Worm (Caenorhabditis elegans): ENCODE results near the gene mbr-1.

The mbr-1 gene

DNA sequence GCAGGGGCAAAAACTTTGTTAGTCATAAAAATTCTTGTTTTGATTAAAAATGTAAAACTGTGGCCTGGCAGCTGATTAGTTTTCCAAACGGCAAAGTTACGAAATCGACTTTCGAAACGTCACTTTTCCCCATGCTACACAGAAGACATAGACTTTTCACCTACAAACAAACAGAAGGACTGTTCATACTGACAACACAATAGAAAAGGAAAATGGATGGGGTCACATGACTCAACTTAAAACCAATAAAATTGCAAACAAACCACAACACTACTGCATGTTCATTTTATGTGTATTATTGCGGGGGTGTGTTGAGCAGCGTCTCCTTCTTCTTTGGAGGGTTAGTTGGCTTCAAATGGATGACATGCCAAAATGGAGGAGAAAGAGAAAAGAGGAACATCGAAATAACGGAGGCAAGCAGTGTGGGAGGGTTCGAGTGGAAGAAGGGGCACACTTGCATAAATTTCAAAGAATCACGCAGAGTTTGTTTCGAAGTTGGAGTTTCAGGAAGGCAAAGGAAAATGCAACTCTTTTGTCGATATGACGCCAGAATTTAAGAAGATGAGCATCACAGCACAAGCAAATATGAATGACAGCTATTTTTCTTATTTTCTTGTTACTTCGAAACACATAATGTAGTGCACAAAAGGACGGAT is 43.6 kb downstream of the mbr-1 start (continued):
- TF ChIP-seq ceh-90 (tag; optimal IDR thresholded peaks at IDR 0.05) (no peak), efl-1 (optimal IDR thresholded peaks at IDR 0.05) (peak in 1 of 2 experiments; percentile 11), efl-1 (GFP tag; optimal IDR thresholded peaks at IDR 0.05 in 1 of 2) (peak; percentile 8 to 48), ces-1 (GFP tag; optimal IDR thresholded peaks at IDR 0.05) (no peak), C04F5.9 (tag; optimal IDR thresholded peaks at IDR 0.05) (no peak), mab-9 (GFP tag; IDR thresholded peaks at IDR 0.05) (no peak), alr-1 (tag; optimal IDR thresholded peaks at IDR 0.05; ENCODE audit: borderline replicate concordance) (no peak), xbp-1 (tag; optimal IDR thresholded peaks at IDR 0.05) (no peak), ceh-63 (GFP tag; optimal IDR thresholded peaks at IDR 0.05) (no peak), tbx-2 (tag; optimal IDR thresholded peaks at IDR 0.05) (peak; percentile 20), lir-3 (tag; optimal IDR thresholded peaks at IDR 0.05; ENCODE audit: poor library complexity) (no peak), fkh-4 (tag; optimal IDR thresholded peaks at IDR 0.05; ENCODE audit: borderline replicate concordance) (no peak), nhr-11 (tag; optimal IDR thresholded peaks at IDR 0.05) (peak; percentile 25), pax-3 (tag; optimal IDR thresholded peaks at IDR 0.05) (no peak), snu-23 (GFP tag; optimal IDR thresholded peaks at IDR 0.05) (peak; percentile 42), hlh-4 (tag; optimal IDR thresholded peaks at IDR 0.05) (no peak), egl-27 (tag; optimal IDR thresholded peaks at IDR 0.05) (no peak), sup-37 (GFP tag; optimal IDR thresholded peaks at IDR 0.05) (no peak), dsc-1 (tag; optimal IDR thresholded peaks at IDR 0.05) (peak; percentile 22), ztf-11 (tag; optimal IDR thresholded peaks at IDR 0.05) (no peak), pqm-1 (tag; optimal IDR thresholded peaks at IDR 0.05) (no peak), F16B12.6 (tag; optimal IDR thresholded peaks at IDR 0.05) (no peak), zag-1 (tag; optimal IDR thresholded peaks at IDR 0.05) (no peak), isw-1 (GFP tag; IDR thresholded peaks at IDR 0.05) (no peak), ets-5 (GFP tag; IDR thresholded peaks at IDR 0.05) (no peak), grh-1 (GFP tag; IDR thresholded peaks at IDR 0.05) (no peak), elt-3 (tag; optimal IDR thresholded peaks at IDR 0.05) (peak in 1 of 6 experiments; percentile 70), tlp-1 (tag; optimal IDR thresholded peaks at IDR 0.05) (no peak), hpl-2 (GFP tag; optimal IDR thresholded peaks at IDR 0.05) (no peak), nhr-20 (tag; optimal IDR thresholded peaks at IDR 0.05) (peak; percentile 42), sox-4 (tag; optimal IDR thresholded peaks at IDR 0.05) (no peak), nhr-76 (tag; optimal IDR thresholded peaks at IDR 0.05) (no peak)

ce11 chrX:10677552-10677951 is 44.3 kb downstream of the mbr-1 start:
- TF ChIP-seq ztf-11 (tag; optimal IDR thresholded peaks at IDR 0.05) (peak in 1 of 2 experiments; percentile 9), lsy-2 (tag; optimal IDR thresholded peaks at IDR 0.05) (peak in 1 of 2 experiments; percentile 46), unc-30 (tag; optimal IDR thresholded peaks at IDR 0.05) (no peak), skn-1 (tag; optimal IDR thresholded peaks at IDR 0.05) (no peak), nhr-76 (tag; optimal IDR thresholded peaks at IDR 0.05) (no peak), lin-14 (GFP tag; optimal IDR thresholded peaks at IDR 0.05) (peak; percentile 79), zag-1 (tag; optimal IDR thresholded peaks at IDR 0.05) (no peak), elt-3 (tag; optimal IDR thresholded peaks at IDR 0.05) (peak in 2 of 6 experiments; percentile 15 to 67), pag-3 (tag; optimal IDR thresholded peaks at IDR 0.05; ENCODE audit: borderline replicate concordance, insufficient read depth) (no peak), aly-2 (tag; optimal IDR thresholded peaks at IDR 0.05) (no peak), nhr-85 (tag) (peak; percentile 93), lin-35 (GFP tag; optimal IDR thresholded peaks at IDR 0.05) (peak; percentile 36 to 49), jun-1 (tag; optimal IDR thresholded peaks at IDR 0.05) (no peak), ztf-4 (tag; optimal IDR thresholded peaks at IDR 0.05) (peak; percentile 59), vab-15 (tag; optimal IDR thresholded peaks at IDR 0.05) (no peak), fkh-8 (tag; optimal IDR thresholded peaks at IDR 0.05) (no peak), zip-4 (GFP tag; optimal IDR thresholded peaks at IDR 0.05) (no peak), mab-9 (GFP tag; IDR thresholded peaks at IDR 0.05) (no peak), sup-37 (GFP tag; optimal IDR thresholded peaks at IDR 0.05) (no peak), mep-1 (tag; optimal IDR thresholded peaks at IDR 0.05) (peak; percentile 71), nhr-237 (tag; optimal IDR thresholded peaks at IDR 0.05) (no peak), blmp-1 (tag; optimal IDR thresholded peaks at IDR 0.05) (peak; percentile 40), ceh-88 (GFP tag; IDR thresholded peaks at IDR 0.05) (no peak), hpl-2 (GFP tag; optimal IDR thresholded peaks at IDR 0.05) (no peak), ama-1 (optimal IDR thresholded peaks at IDR 0.05) (no peak), nhr-71 (tag; optimal IDR thresholded peaks at IDR 0.05) (peak; percentile 60), unc-62 (GFP tag; optimal IDR thresholded peaks at IDR 0.05) (no peak), C04F5.9 (tag; optimal IDR thresholded peaks at IDR 0.05) (no peak)
